Fruit fly (Drosophila melanogaster): ENCODE measurements around the gene ohgt.

ohgt gene

DNA sequence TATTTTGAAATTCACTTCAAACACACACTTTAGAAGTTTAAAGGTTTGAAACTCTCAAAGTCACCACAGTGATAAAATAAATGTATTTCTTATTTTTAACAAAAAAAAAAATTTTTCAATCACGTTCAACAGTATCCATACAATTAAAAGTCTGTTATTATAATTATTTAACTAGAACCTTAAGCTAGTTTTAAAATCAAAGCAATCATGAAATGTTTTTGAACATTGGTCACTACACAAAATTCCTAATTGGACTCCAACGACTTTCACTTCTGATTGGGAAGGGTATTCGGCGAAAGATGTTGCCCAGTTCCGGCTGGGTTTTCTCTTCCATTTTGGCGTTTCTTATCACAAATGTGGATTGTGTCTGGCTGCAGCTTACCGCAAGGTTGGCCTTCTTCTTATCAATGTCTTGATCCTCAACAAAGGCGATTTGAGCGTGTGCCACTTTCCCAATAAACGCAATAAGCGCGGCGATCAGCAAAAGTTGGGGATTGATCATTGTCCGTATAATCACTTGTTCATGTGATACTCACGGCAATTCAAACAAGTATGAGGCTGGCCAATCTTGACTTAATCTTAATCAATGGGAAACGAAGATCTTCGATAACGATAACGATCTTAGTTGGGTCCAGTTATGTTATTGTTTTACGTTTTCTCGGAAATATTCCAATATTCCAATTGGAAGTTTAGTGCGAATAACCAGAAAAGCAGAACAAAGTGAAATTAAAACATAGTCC lies 794 bp upstream of the ohgt start:
- TF ChIP-seq noc (tag; optimal IDR thresholded peaks at IDR 0.05) = peak; percentile 65

DNA sequence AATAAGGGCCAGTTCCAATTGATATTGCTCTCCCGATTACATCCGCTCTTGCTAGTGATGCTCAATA lies 391 bp upstream of the ohgt start, which contains the start of gene CG12811:
Gene CG12811 (minus strand): TSS at position 23 of the 67 bp plus-strand sequence.
- no peak for TF ChIP-seq noc (tag; optimal IDR thresholded peaks at IDR 0.05)

DNA sequence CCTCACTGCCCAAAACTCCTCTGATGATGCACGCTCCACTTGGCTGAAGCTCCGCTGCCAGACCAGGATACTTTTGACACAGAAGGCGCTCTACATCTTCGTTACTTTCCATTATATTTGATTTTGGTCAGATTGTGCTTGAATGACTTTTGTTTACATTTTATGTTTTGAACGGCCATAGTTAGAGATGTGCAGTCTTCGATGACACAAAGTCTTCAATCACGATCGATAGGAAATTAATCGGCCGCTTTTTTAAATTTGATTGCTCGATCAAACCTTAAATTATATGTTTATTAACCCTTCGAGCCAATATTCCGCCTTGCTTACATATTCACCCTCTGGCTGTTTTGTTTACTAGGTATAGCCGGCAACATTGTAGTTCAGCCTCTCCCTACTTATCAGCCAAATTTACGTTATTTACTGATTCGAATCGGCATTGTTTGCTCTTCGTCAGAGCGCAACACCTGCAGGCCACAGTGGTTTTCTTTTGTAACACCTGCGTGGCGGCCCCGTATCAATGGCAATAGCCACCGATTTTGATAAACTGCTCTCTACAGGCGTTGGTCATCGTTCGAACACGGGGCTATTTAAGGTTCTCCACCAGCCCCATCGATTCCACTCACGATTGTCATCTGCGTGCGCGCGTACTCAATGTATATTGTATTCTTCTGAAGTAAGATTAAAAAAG lies 3.8 kb downstream of the ohgt start, which contains the start of the genes Fancl and Npc2e:
Gene Fancl (minus strand): TSS at position 175 of the 688 bp plus-strand sequence.
Gene Npc2e (plus strand): TSS at position 638 of the 688 bp plus-strand sequence.
- TF ChIP-seq noc (tag; optimal IDR thresholded peaks at IDR 0.05) = no peak

DNA sequence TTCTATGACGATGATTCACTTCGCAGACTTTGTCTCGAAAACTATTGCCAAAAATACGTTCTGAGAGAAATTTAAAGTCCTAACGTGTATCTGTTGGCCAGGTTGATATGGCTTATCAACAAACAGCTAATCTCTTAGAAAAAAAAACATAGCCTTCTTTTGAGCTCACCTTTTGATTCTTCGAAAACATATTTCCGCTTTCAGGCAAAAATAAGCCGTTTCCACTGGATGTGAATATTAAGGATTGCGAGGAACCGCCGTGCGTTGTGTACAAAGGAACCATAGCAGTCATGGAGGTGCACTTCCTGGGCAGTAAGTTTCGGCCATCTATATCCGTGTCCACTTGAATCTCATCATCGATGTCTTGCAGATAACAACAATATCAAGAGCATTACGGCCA lies 4.6 kb downstream of the ohgt start:
- TF ChIP-seq noc (tag; optimal IDR thresholded peaks at IDR 0.05) = no peak

DNA sequence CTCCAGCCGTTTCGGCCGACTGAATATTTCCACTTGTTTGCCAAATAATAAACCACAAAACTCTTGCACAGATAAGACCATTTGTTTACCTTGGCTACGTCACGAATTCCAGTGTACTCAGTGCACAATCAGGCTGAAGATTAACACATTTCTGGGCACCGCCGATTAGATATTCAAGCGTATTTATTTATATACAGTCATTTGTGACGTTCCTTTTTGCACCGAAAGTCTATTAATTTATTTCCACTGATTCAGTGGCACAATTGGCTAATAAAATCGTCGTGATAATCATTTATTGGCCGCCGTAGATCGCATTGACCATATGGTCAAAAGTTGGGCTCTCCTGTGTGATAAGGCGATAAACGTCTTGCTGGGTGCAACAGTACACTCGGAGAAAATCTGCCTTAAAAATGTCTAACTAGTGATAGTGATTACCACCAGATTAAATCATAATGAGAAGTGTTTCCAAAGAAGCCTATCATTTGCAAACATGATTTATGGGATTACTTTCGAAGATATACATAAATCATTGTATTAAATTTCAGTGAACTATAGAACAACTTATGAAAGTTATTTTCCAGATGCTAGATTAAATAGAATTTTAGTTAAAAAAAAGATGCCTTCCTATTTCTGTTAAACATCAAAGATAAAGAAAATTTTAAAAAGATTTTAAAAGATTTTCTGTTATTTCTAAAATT lies 5.4 kb downstream of the ohgt start:
- TF ChIP-seq noc (tag; optimal IDR thresholded peaks at IDR 0.05) = peak; percentile 88

DNA sequence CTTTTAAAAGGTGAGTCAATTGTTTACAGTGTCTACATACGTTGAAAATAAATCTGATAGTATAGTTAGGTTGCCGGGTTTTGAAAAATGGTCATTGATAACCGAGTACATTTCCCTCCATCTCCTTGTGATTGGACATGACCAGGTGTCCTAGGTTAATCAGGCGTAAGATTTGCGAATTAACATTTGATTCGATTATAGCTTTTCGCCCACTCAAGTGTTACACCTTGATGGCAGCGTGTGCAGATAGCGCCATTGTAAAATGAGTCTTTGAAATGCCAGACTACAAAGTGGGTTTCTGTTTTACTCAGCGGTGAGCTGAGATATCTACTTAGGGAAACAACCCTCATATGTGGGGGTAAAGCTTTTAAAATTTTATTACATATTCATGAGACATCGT lies 6.0 kb downstream of the ohgt start:
- TF ChIP-seq noc (tag; optimal IDR thresholded peaks at IDR 0.05) = no peak

DNA sequence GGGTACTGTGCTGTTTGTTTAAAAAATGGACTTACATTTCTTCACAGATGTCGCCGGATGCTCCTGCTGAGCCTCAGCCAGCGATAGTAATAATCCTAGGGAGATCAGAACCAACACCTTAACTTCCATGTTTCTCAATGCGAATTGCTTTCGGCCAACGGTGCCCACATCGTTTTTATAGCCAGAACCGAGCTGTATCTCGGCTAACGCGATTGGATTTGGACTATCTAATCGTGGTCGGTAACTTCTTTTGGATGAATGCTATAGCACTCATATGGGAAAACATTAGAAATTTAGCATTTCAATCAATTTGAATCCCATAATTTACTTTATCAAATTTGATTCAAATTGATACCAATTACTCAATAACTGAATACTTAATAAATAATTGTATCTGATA lies 7.0 kb downstream of the ohgt start, which contains the start of gene Npc2d:
Gene Npc2d (minus strand): TSS at position 133 of the 400 bp plus-strand sequence.
- no peak for TF ChIP-seq noc (tag; optimal IDR thresholded peaks at IDR 0.05)

DNA sequence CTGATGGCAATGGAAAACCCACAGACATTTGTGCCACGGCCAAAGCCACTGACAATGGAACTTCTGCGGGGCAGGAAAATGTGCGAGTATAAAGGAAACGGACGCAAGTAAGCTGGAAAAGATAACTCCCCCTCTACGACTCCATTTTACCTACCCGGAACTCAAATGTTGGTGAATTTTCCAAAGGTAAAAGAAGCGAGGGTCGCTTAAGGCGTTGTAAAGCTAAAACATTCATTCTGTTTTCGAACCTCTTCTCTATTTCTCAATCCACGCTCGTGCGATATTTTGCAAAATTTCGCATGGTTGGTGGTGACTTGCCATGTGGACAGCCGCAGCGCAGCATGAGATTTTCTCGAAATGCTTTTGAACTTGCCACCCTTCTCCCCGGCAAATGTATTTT lies 7.6 kb downstream of the ohgt start:
- TF ChIP-seq noc (tag; optimal IDR thresholded peaks at IDR 0.05) = no peak

DNA sequence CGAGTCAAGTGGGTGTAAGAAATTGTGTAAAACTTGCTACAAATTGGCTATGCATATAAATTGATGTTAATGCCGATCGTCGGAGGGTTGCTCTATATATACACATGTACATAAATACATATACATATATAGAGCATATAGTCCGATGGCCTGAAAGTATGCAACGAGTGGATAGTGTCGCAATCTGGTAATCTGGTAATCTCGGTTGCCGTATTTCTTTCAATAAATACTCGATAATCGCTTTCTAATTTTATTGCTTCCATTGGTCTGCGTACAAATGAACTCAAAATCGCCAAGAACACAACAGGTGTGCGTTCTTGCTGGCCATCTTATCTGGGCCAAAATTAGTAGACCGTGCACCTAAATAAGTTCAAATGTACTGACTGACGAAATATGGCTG lies 10.4 kb downstream of the ohgt start:
- TF ChIP-seq noc (tag; optimal IDR thresholded peaks at IDR 0.05) = peak; percentile 61

DNA sequence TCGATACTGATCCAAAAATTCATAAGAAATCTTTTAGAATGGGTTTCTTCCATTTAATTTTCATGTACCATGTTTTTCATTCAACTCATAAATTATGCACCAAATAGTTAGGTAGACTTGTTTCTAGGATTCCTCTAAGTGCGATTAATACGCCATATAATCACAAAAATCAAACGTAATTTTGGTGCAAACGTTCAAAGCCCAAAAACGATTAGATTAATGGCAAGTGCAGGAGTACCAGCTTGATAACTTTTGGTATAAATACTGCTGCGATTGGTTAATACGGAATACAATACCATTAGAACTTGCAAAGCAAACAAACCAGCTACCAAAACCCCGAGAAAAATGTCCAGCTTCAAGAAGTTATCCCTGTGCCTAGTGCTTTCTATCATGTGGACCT lies 11.0 kb downstream of the ohgt start, which contains the start of gene Npc2c:
Gene Npc2c (plus strand): TSS at position 301 of the 400 bp plus-strand sequence.
- no peak for TF ChIP-seq noc (tag; optimal IDR thresholded peaks at IDR 0.05)

DNA sequence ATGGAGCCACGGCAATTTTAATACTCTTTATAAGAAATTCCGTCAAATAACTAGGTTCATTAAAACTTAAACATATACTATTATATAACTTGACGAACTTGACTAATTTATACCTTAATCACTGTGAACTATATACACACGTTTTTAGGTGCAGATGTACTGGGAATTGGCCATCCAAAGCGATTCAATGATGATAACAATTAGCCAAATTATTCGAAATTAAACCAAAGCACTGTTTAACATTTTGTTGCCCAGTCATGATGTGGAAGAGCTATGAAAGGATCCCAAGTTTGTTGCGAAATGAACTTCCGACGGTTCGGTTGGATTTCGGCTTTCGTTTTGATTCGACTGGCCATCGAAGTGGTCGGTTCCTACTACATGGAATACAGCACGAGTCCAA lies 13.3 kb downstream of the ohgt start, which contains the start of gene CG33630:
Gene CG33630 (plus strand): TSS at position 301 of the 400 bp plus-strand sequence.
- TF ChIP-seq noc (tag; optimal IDR thresholded peaks at IDR 0.05) = no peak

DNA sequence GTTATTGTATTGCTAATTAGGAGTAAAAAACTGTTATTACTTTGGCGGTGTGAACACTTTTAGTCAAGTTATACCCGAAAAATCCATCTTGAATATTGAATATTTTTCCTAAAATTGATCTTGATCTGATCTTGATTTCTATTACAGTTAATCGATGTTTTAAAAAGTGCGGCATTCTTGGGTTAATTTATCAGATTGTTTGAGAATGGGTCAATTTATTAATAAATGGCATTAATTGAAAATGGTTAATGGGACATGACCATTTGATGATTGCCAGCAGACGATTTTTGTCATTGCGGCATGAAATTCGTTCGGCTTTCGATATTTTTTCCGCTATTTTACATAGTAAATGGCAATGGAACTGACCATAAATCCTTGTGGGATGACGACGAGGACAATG lies 14.7 kb downstream of the ohgt start, which contains the start of gene CG33631:
Gene CG33631 (plus strand): TSS at position 301 of the 400 bp plus-strand sequence.
- TF ChIP-seq noc (tag; optimal IDR thresholded peaks at IDR 0.05) = no peak

DNA sequence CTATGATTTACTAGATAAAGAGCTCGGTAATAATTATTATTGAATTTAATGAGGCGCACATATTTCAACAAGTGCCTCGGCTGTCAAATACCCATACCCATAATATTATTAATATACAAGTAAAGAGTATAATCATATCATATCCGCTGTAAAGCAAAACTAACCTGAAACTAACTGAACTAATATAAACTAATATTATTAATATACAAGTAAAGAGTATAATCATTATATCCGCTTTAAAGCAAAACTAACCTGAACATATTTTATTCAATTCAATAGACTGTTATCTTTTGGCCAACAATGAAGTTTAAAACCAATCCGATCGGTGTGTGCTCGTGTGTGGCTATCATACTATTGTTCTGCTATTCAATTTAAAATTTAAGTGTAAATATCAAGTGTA lies 17.5 kb downstream of the ohgt start, which contains the start of gene CG33783:
Gene CG33783 (plus strand): TSS at position 301 of the 400 bp plus-strand sequence.
- no peak for TF ChIP-seq noc (tag; optimal IDR thresholded peaks at IDR 0.05)

DNA sequence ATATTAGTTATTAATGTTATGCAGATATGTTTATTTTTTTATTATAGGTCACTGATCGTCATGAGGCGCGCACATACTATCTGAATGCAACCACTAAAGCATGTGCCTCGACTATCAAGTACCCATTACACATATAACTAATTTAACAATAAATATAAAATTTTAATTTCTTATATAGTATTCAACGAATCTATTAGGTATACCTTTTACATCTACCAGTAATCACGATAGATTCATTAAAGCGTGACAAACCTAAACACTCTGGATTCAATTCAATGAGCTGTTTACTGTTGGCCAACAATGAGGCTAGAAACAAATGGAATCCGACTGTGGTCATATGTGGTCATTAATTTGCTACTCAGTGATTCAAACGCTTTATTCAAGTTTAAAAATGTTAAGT lies 18.6 kb downstream of the ohgt start, which contains the start of gene CG33784:
Gene CG33784 (plus strand): TSS at position 301 of the 400 bp plus-strand sequence.
- TF ChIP-seq noc (tag; optimal IDR thresholded peaks at IDR 0.05) = no peak

DNA sequence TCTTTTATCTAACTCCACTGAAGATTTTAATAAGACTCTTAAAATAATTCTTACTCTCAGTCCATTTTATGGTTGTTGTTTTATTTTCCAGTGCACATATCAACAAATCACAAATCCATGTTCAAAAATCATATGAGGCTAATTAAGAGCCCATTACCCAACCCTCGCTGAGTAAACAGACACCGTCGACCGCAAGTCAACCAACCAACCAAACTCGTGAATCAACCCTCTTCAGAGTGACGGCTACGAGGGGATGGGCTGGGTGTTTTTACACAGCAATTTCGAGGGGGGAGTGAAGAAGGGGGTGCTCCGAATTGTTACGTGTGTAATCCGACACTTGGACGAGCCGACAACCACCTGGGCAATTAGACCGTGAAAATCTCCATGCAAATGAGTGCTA lies 19.8 kb downstream of the ohgt start:
- no peak for TF ChIP-seq noc (tag; optimal IDR thresholded peaks at IDR 0.05)

DNA sequence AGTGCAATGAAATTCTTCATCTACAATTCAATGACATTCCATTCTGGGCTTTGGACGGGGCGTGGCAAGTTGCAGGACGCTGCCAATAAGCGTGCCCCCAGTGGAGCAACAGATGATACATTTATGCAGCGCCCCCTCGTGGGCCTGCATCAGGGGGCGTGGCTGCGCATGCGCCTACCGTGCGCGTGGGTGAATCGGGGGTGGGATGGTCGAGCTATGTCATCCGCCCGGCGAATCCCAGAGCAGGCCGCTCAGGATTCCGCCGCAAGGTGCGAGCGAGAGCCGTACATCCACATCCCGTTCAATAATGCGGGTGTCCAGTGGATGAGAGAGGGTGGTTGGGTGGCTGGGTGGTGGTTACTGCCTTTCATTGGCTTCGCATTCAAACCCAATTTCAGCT lies 21.2 kb downstream of the ohgt start:
- no peak for TF ChIP-seq noc (tag; optimal IDR thresholded peaks at IDR 0.05)

DNA sequence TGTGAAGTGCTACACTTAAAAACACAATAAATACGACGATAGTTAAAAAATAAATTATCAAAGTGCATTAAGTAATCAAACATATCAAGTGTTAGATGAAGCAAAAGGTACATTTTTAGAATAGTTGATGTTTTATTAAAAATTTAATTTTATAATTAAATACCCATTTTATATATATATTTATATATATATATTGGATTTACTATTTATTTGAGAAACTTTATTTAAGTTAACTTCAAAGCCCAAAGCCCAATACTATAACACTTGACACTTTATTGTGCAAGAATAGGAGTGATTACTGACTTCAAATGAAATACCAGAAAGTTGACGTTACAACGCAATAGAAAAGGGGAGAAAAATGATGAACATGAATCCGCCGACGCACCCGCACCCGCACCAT lies 21.8 kb downstream of the ohgt start, which contains the start of gene nerfin-2:
Gene nerfin-2 (plus strand): TSS at position 301 of the 400 bp plus-strand sequence.
- no peak for TF ChIP-seq noc (tag; optimal IDR thresholded peaks at IDR 0.05)

Measured in whole organism, larva.